Fruit fly (Drosophila melanogaster): ENCODE measurements around the gene CG4928.

Gene CG4928

dm6 chrX:16968148-16968823, 55.3 kb downstream of the CG4928 start, which contains the start of gene Ubr1 (continued):
- TF ChIP-seq CG12219 (GFP tag; optimal IDR thresholded peaks at IDR 0.05) (no peak), CG17912 (GFP tag; optimal IDR thresholded peaks at IDR 0.05) (no peak), aop (GFP tag; IDR thresholded peaks at IDR 0.05) (no peak), vvl (GFP tag; IDR thresholded peaks at IDR 0.05) (peak; percentile 78; the same call in 1 of the 2 replicates), peb (GFP tag; IDR thresholded peaks at IDR 0.05) (no peak), Hey (tag; optimal IDR thresholded peaks at IDR 0.05) (no peak), Stat92E (GFP tag; optimal IDR thresholded peaks at IDR 0.05) (no peak), CG31441 (GFP tag; IDR thresholded peaks at IDR 0.05) (0 out of 2 replicates have a peak, but pooled peaks have one; percentile 23), dmrt99B (tag; optimal IDR thresholded peaks at IDR 0.05) (no peak), ssp (GFP tag; IDR thresholded peaks at IDR 0.05) (peak; percentile 98), CG7357 (GFP tag; IDR thresholded peaks at IDR 0.05) (peak; percentile 94), CG12071 (GFP tag; optimal IDR thresholded peaks at IDR 0.05) (no peak), nau (GFP tag; optimal IDR thresholded peaks at IDR 0.05) (no peak), Aef1 (GFP tag; IDR thresholded peaks at IDR 0.05) (no peak), pros (GFP tag; optimal IDR thresholded peaks at IDR 0.05) (no peak), gsb-n (tag; optimal IDR thresholded peaks at IDR 0.05) (peak; percentile 34), Deaf1 (tag; optimal IDR thresholded peaks at IDR 0.05) (no peak), jumu (GFP tag; optimal IDR thresholded peaks at IDR 0.05) (peak; percentile 48), CG7372 (GFP tag; IDR thresholded peaks at IDR 0.05) (no peak), CG13624 (GFP tag; optimal IDR thresholded peaks at IDR 0.05) (peak; percentile 64), Kr (GFP tag; optimal IDR thresholded peaks at IDR 0.05) (no peak), hb (GFP tag; IDR thresholded peaks at IDR 0.05; ENCODE audit: partially characterized antibody) (peak; percentile 96), Hr51 (GFP tag; optimal IDR thresholded peaks at IDR 0.05) (no peak), CG13123 (GFP tag; optimal IDR thresholded peaks at IDR 0.05) (peak; percentile 39), mirr (GFP tag; optimal IDR thresholded peaks at IDR 0.05) (peak; percentile 12), Mrtf (GFP tag; IDR thresholded peaks at IDR 0.05) (no peak), Side (GFP tag; optimal IDR thresholded peaks at IDR 0.05) (no peak), CG6175 (GFP tag; IDR thresholded peaks at IDR 0.05) (no peak), CG8359 (GFP tag; optimal IDR thresholded peaks at IDR 0.05; ENCODE audit: borderline replicate concordance) (no peak), wdn (GFP tag; IDR thresholded peaks at IDR 0.05) (no peak), CG3726 (GFP tag; IDR thresholded peaks at IDR 0.05) (no peak), crp (GFP tag; optimal IDR thresholded peaks at IDR 0.05) (peak in 1 of 2 experiments; percentile 6), Scr (GFP tag; IDR thresholded peaks at IDR 0.05; ENCODE audit: partially characterized antibody) (peak; percentile 88), Elba2 (GFP tag; optimal IDR thresholded peaks at IDR 0.05) (no peak), HHEX (GFP tag; optimal IDR thresholded peaks at IDR 0.05) (no peak), CG2712 (tag; optimal IDR thresholded peaks at IDR 0.05) (peak; percentile 23), hkb (optimal IDR thresholded peaks at IDR 0.05) (no peak), hkb (GFP tag; IDR thresholded peaks at IDR 0.05) (no peak), CG34422 (GFP tag; IDR thresholded peaks at IDR 0.05) (0 out of 3 replicates have a peak, but pooled peaks have one; percentile 31), CG8089 (GFP tag; optimal IDR thresholded peaks at IDR 0.05) (peak; percentile 31), Sry-δ (GFP tag; optimal IDR thresholded peaks at IDR 0.05) (peak; percentile 86), ems (GFP tag; optimal IDR thresholded peaks at IDR 0.05) (no peak), CG1792 (GFP tag; optimal IDR thresholded peaks at IDR 0.05) (peak; percentile 34), TFAM (GFP tag; optimal IDR thresholded peaks at IDR 0.05) (no peak), PHDP (tag; optimal IDR thresholded peaks at IDR 0.05) (no peak), CG6254 (GFP tag; optimal IDR thresholded peaks at IDR 0.05) (no peak), CG2116 (GFP tag; optimal IDR thresholded peaks at IDR 0.05) (peak; percentile 89), Myb (GFP tag; optimal IDR thresholded peaks at IDR 0.05) (peak; percentile 67), org-1 (GFP tag; optimal IDR thresholded peaks at IDR 0.05) (no peak), her (GFP tag; optimal IDR thresholded peaks at IDR 0.05) (peak; percentile 38)
